Worm (Caenorhabditis elegans) whole organism, L1 larva: Measurements from ENCODE around the gene vps-37.
A peak's percentile ranks its signal among the peaks of the same experiment; 100 is the strongest.

ENCODE experiments used
- C04F5.9 ChIP-seq: sonication (generic microtip); optimal IDR thresholded peaks from 2 replicates; lab custom pipeline; 2016; ENCODE audit warnings: missing genetic modification characterization, missing compliant biosample characterization
- C16A3.4 ChIP-seq: fragments of 150-350 bp; optimal IDR thresholded peaks from 2 replicates; lab custom pipeline; 2014; ENCODE audit warnings: missing biosample characterization, missing genetic modification characterization
- C34B4.2 ChIP-seq: sonication (generic microtip); optimal IDR thresholded peaks from 2 replicates; lab custom pipeline; 2017; ENCODE audit warnings: mild to moderate bottlenecking, missing genetic modification characterization, missing compliant biosample characterization
- aha-1 ChIP-seq: fragments of 150-350 bp; optimal IDR thresholded peaks from 2 replicates; lab custom pipeline; 2014; ENCODE audit warnings: missing biosample characterization, missing genetic modification characterization
- aly-2 ChIP-seq: fragments of 150-350 bp; optimal IDR thresholded peaks from 2 replicates; lab custom pipeline; 2014; ENCODE audit warnings: missing biosample characterization, missing genetic modification characterization
- ama-1 ChIP-seq: fragments of 150-350 bp; optimal IDR thresholded peaks from 2 replicates; lab custom pipeline; 2014
- blmp-1 ChIP-seq: fragments of 150-350 bp; optimal IDR thresholded peaks from 2 replicates; lab custom pipeline; 2014; ENCODE audit warnings: missing biosample characterization, missing genetic modification characterization
- ceh-63 ChIP-seq: fragments of 200-800 bp; sonication (Bioruptor generic); optimal IDR thresholded peaks from 2 replicates; lab custom pipeline; 2018; ENCODE audit warnings: mild to moderate bottlenecking, missing genetic modification characterization, missing compliant biosample characterization
- ceh-82 ChIP-seq, 3 experiments: fragments of 150-350 bp in 1 of 3; sonication (generic microtip) in 2 of 3; optimal IDR thresholded peaks; 2 replicates each; lab custom pipeline; 2014 to 2017; ENCODE audit warnings: missing biosample characterization in 3 of 3, missing genetic modification characterization in 3 of 3
- ces-1 ChIP-seq: fragments of 150-350 bp; optimal IDR thresholded peaks from 2 replicates; lab custom pipeline; 2014; ENCODE audit warnings: missing biosample characterization, missing genetic modification reagents, missing genetic modification characterization
- egl-13 ChIP-seq: sonication (generic microtip); optimal IDR thresholded peaks from 2 replicates; lab custom pipeline; 2016; ENCODE audit warnings: missing genotype, missing genetic modification reagents, missing genetic modification characterization, missing compliant biosample characterization
- egl-27 ChIP-seq, 2 experiments: fragments of 150-350 bp in 1 of 2; sonication (generic microtip); optimal IDR thresholded peaks; 3 replicates each; lab custom pipeline; 2017 to 2018; ENCODE audit warnings: missing biosample characterization in 2 of 2, missing genetic modification characterization in 2 of 2, missing genetic modification reagents in 2 of 2
- elt-2 ChIP-seq: sonication (generic microtip); optimal IDR thresholded peaks from 2 replicates; lab custom pipeline; 2016; ENCODE audit warnings: missing genetic modification characterization, mild to moderate bottlenecking, inconsistent platforms, missing compliant biosample characterization, missing genetic modification reagents
- fkh-10 ChIP-seq: sonication (generic microtip); optimal IDR thresholded peaks from 2 replicates; lab custom pipeline; 2017; ENCODE audit warnings: missing biosample characterization, missing genetic modification reagents, missing genetic modification characterization
- fkh-4 ChIP-seq: sonication (generic microtip); optimal IDR thresholded peaks from 2 replicates; lab custom pipeline; 2016; ENCODE audit warnings: missing compliant biosample characterization, missing genetic modification characterization, borderline replicate concordance
- fkh-8 ChIP-seq: sonication (generic microtip); optimal IDR thresholded peaks from 2 replicates; lab custom pipeline; 2016; ENCODE audit warnings: mild to moderate bottlenecking, missing genetic modification characterization, missing compliant biosample characterization
- grh-1 ChIP-seq: fragments of 200-800 bp; sonication (Bioruptor generic); IDR thresholded peaks from 2 replicates; pipeline ENCODE4 v1.3.6; 2022; ENCODE audit warnings: missing genetic modification reagents, missing genetic modification characterization, missing compliant biosample characterization
- hlh-17 ChIP-seq: fragments of 200-800 bp; sonication (Bioruptor generic); optimal IDR thresholded peaks from 2 replicates; lab custom pipeline; 2018; ENCODE audit warnings: missing genetic modification characterization, mild to moderate bottlenecking, missing compliant biosample characterization, moderate library complexity, borderline replicate concordance
- hpl-2 ChIP-seq: fragments of 150-350 bp; optimal IDR thresholded peaks from 2 replicates; lab custom pipeline; 2014; ENCODE audit warnings: missing biosample characterization, missing genetic modification reagents, missing genetic modification characterization
- lin-14 ChIP-seq: fragments of 200-800 bp; sonication (Bioruptor generic); optimal IDR thresholded peaks from 2 replicates; lab custom pipeline; 2018; ENCODE audit warnings: mild to moderate bottlenecking, missing genetic modification characterization, moderate library complexity, missing compliant biosample characterization
- lin-15B ChIP-seq: fragments of 150-350 bp; sonication (generic microtip); optimal IDR thresholded peaks from 3 replicates; lab custom pipeline; 2014; ENCODE audit warnings: missing biosample characterization, missing genetic modification characterization
- lin-35 ChIP-seq, 2 experiments: fragments of 150-350 bp; optimal IDR thresholded peaks; 2 replicates each; lab custom pipeline; 2014; ENCODE audit warnings: missing biosample characterization in 2 of 2, missing genetic modification characterization in 2 of 2, missing genetic modification reagents in 2 of 2
- lin-39 ChIP-seq: fragments of 150-350 bp; optimal IDR thresholded peaks from 2 replicates; lab custom pipeline; 2014; ENCODE audit warnings: missing biosample characterization, missing genetic modification reagents, missing genetic modification characterization
- lsy-2 ChIP-seq, 2 experiments: fragments of 150-350 bp; optimal IDR thresholded peaks; 2 replicates each; lab custom pipeline; 2014; ENCODE audit warnings: missing biosample characterization in 2 of 2, missing genetic modification characterization in 2 of 2
- mdl-1 ChIP-seq, 2 experiments: fragments of 150-350 bp; optimal IDR thresholded peaks; 2 replicates each; lab custom pipeline; 2014 to 2017; ENCODE audit warnings: missing biosample characterization in 2 of 2, missing genetic modification characterization in 2 of 2, inconsistent platforms in 1 of 2
- mef-2 ChIP-seq: fragments of 150-350 bp; optimal IDR thresholded peaks from 2 replicates; lab custom pipeline; 2014; ENCODE audit warnings: missing biosample characterization, missing genetic modification characterization
- nhr-11 ChIP-seq: fragments of 150-350 bp; optimal IDR thresholded peaks from 2 replicates; lab custom pipeline; 2014; ENCODE audit warnings: missing biosample characterization, missing genetic modification characterization
- nhr-12 ChIP-seq: sonication (generic microtip); optimal IDR thresholded peaks from 2 replicates; lab custom pipeline; 2017; ENCODE audit warnings: missing biosample characterization, missing genetic modification characterization
- nhr-20 ChIP-seq: sonication (generic microtip); optimal IDR thresholded peaks from 2 replicates; lab custom pipeline; 2016; ENCODE audit warnings: mild to moderate bottlenecking, missing genetic modification characterization, missing compliant biosample characterization
- nhr-71 ChIP-seq: sonication (generic microtip); optimal IDR thresholded peaks from 2 replicates; lab custom pipeline; 2016; ENCODE audit warnings: mild to moderate bottlenecking, missing genetic modification characterization, moderate library complexity, missing compliant biosample characterization
- nhr-76 ChIP-seq: sonication (generic microtip); optimal IDR thresholded peaks from 2 replicates; lab custom pipeline; 2017; ENCODE audit warnings: missing biosample characterization, missing genetic modification characterization
- nhr-77 ChIP-seq: fragments of 150-350 bp; optimal IDR thresholded peaks from 2 replicates; lab custom pipeline; 2014; ENCODE audit warnings: missing biosample characterization, missing genetic modification characterization
- nhr-90 ChIP-seq: sonication (generic microtip); optimal IDR thresholded peaks from 2 replicates; lab custom pipeline; 2016; ENCODE audit warnings: mild to moderate bottlenecking, missing genetic modification characterization, missing compliant biosample characterization; ENCODE audit not compliant: poor library complexity
- pax-3 ChIP-seq: fragments of 200-800 bp; sonication (Bioruptor generic); optimal IDR thresholded peaks from 2 replicates; lab custom pipeline; 2018; ENCODE audit warnings: mild to moderate bottlenecking, missing genetic modification characterization, moderate library complexity, missing compliant biosample characterization
- pqm-1 ChIP-seq: sonication (generic microtip); optimal IDR thresholded peaks from 3 replicates; lab custom pipeline; 2017; ENCODE audit warnings: missing biosample characterization, missing genetic modification characterization
- skn-1 ChIP-seq: fragments of 150-350 bp; optimal IDR thresholded peaks from 2 replicates; lab custom pipeline; 2014; ENCODE audit warnings: missing biosample characterization, missing genetic modification characterization
- snpc-4 ChIP-seq: fragments of 150-350 bp; optimal IDR thresholded peaks from 2 replicates; lab custom pipeline; 2014; ENCODE audit warnings: missing biosample characterization, missing genetic modification characterization
- snu-23 ChIP-seq: sonication (generic microtip); optimal IDR thresholded peaks from 2 replicates; lab custom pipeline; 2016; ENCODE audit warnings: missing genetic modification characterization, missing compliant biosample characterization
- sptf-1 ChIP-seq: fragments of 150-350 bp; optimal IDR thresholded peaks from 2 replicates; lab custom pipeline; 2014; ENCODE audit warnings: missing biosample characterization, missing genetic modification characterization
- tlp-1 ChIP-seq: fragments of 150-350 bp; optimal IDR thresholded peaks from 2 replicates; lab custom pipeline; 2014; ENCODE audit warnings: missing biosample characterization, missing genetic modification characterization
- unc-30 ChIP-seq: sonication (generic microtip); optimal IDR thresholded peaks from 2 replicates; lab custom pipeline; 2017; ENCODE audit warnings: missing biosample characterization, missing genetic modification characterization
- unc-86 ChIP-seq: sonication (generic microtip); optimal IDR thresholded peaks from 2 replicates; lab custom pipeline; 2016; ENCODE audit warnings: missing genetic modification characterization, missing compliant biosample characterization
- xbp-1 ChIP-seq: sonication (generic microtip); optimal IDR thresholded peaks from 2 replicates; lab custom pipeline; 2016; ENCODE audit warnings: missing genetic modification characterization, missing compliant biosample characterization
- zag-1 ChIP-seq: fragments of 150-350 bp; optimal IDR thresholded peaks from 2 replicates; lab custom pipeline; 2014; ENCODE audit warnings: missing biosample characterization, missing genetic modification characterization
- zip-4 ChIP-seq: fragments of 200-800 bp; sonication (Bioruptor generic); optimal IDR thresholded peaks from 2 replicates; lab custom pipeline; 2018; ENCODE audit warnings: mild to moderate bottlenecking, missing genetic modification characterization, moderate library complexity, missing compliant biosample characterization
- ztf-11 ChIP-seq, 2 experiments: sonication (generic microtip); optimal IDR thresholded peaks; 2 replicates each; lab custom pipeline; 2016 to 2017; ENCODE audit warnings: missing genetic modification characterization in 2 of 2, missing biosample characterization in 1 of 2, missing compliant biosample characterization in 1 of 2
- ztf-4 ChIP-seq: fragments of 150-350 bp; optimal IDR thresholded peaks from 2 replicates; lab custom pipeline; 2014; ENCODE audit warnings: missing biosample characterization, missing genetic modification characterization

Gene vps-37

DNA sequence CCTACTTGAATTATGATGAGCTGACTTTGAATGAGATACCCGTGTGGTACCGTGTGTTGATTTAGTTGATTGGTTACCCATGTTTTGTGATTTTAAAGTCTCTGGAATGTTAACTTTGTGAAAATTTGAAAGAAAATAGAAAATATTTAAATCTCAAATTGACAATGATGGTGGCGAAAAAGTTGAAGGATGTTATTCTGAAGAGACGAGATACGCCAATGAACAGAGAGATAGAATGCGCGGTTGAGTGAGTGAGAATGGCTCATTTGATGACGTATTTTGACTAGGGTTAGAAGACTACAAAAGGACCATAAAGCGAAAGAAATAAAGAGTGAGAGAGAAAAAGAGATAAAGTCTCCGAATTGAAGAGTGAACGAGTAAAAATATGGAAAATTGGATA lies 22.1 kb upstream of the vps-37 start, which contains the start of gene glb-6:
Gene glb-6, minus strand, starts transcription at position 101 of the 400 bp plus-strand sequence.
- TF ChIP-seq fkh-10: peak; percentile 16
- peak; percentile 39 for TF ChIP-seq lin-14 (GFP tag; lab: Kevin White, UChicago)
- TF ChIP-seq ceh-63 (GFP tag; lab: Kevin White, UChicago): no peak
- TF ChIP-seq, all 84 proteins: peak for 2

DNA sequence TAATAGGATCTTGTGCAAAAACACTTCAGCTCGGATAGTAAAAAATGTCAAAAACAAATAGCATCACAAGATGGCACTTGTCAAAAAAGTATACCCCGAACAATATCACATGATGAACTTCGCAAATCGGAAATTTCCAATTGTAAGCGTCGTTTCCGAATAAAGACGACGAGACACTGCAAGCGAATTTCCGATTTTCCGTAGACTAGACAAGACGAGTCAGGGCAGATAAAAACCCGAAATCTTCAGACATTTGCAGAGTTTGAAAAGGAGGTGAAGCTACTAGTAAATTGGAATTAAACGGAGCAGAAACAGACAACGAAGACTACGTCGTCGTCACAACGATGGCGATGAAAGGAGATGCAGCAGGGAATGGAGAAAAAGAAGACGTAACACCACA lies 20.8 kb upstream of the vps-37 start:
- TF ChIP-seq hpl-2 (no peak), sptf-1 (tag; lab: Kevin White, UChicago) (no peak), egl-13 (tag; lab: Kevin White, UChicago) (peak; percentile 19), nhr-90 (tag; lab: Kevin White, UChicago) (no peak), lin-15B (tag; lab: Kevin White, UChicago) (no peak), fkh-10 (peak; percentile 90), fkh-4 (no peak), lin-14 (GFP tag; lab: Kevin White, UChicago) (peak; percentile 60), fkh-8 (tag; lab: Kevin White, UChicago) (peak; percentile 29), ama-1 (lab: Kevin White, UChicago) (no peak), nhr-71 (tag; lab: Kevin White, UChicago) (peak; percentile 8), aha-1 (tag; lab: Kevin White, UChicago) (no peak)

- TF ChIP-seq lin-35 (GFP tag; optimal IDR thresholded peaks at IDR 0.05; lab: Kevin White, UChicago) (peak in 1 of 2 experiments; percentile 67), nhr-11 (no peak), egl-27 (tag; optimal IDR thresholded peaks at IDR 0.05; lab: Kevin White, UChicago) (no peak), blmp-1 (tag; lab: Kevin White, UChicago) (no peak), elt-2 (tag; lab: Kevin White, UChicago) (peak; percentile 87), aly-2 (no peak), ces-1 (GFP tag; lab: Kevin White, UChicago) (no peak), ztf-11 (tag; optimal IDR thresholded peaks at IDR 0.05; lab: Kevin White, UChicago) (no peak), C16A3.4 (tag; lab: Kevin White, UChicago) (no peak), grh-1 (no peak), nhr-71 (tag; lab: Kevin White, UChicago) (peak; percentile 40), lin-14 (GFP tag; lab: Kevin White, UChicago) (peak; percentile 12), nhr-12 (tag; lab: Kevin White, UChicago) (no peak), xbp-1 (tag; lab: Kevin White, UChicago) (peak; percentile 26), zag-1 (tag; lab: Kevin White, UChicago) (no peak), nhr-90 (tag; lab: Kevin White, UChicago) (peak; percentile 55), hlh-17 (no peak), lsy-2 (tag; optimal IDR thresholded peaks at IDR 0.05; lab: Kevin White, UChicago) (peak in 1 of 2 experiments; percentile 36), lin-15B (tag; lab: Kevin White, UChicago) (no peak), pqm-1 (tag; lab: Kevin White, UChicago) (peak; percentile 63), unc-30 (no peak), ama-1 (lab: Kevin White, UChicago) (no peak), snu-23 (GFP tag; lab: Kevin White, UChicago) (no peak), pax-3 (tag; lab: Kevin White, UChicago) (no peak), zip-4 (peak; percentile 49), nhr-20 (peak; percentile 53), nhr-77 (tag; lab: Kevin White, UChicago) (peak; percentile 53), tlp-1 (tag; lab: Kevin White, UChicago) (no peak), ceh-82 (tag; optimal IDR thresholded peaks at IDR 0.05; lab: Kevin White, UChicago) (peak in 1 of 3 experiments; percentile 39), egl-13 (tag; lab: Kevin White, UChicago) (no peak), sptf-1 (tag; lab: Kevin White, UChicago) (no peak), unc-86 (no peak), fkh-10 (no peak), ztf-4 (tag; lab: Kevin White, UChicago) (no peak), mdl-1 (tag; optimal IDR thresholded peaks at IDR 0.05; lab: Kevin White, UChicago) (peak in 1 of 2 experiments; percentile 30), mef-2 (no peak), fkh-4 (no peak), C04F5.9 (tag; lab: Kevin White, UChicago) (no peak), ceh-63 (GFP tag; lab: Kevin White, UChicago) (no peak), snpc-4 (tag; lab: Kevin White, UChicago) (peak; percentile 97), skn-1 (tag; lab: Kevin White, UChicago) (peak; percentile 82), C34B4.2 (tag; lab: Kevin White, UChicago) (no peak), nhr-76 (tag; lab: Kevin White, UChicago) (no peak), lin-39 (tag; lab: Kevin White, UChicago) (no peak)
Observed at ce11 chrV:5576008-5576407, 16.5 kb upstream of the vps-37 start.
